Fruit fly (Drosophila melanogaster): Measurements from ENCODE around the gene Eip78C.
A peak's percentile ranks its signal among the peaks of the same experiment; 100 is the strongest.

The Eip78C gene

dm6 chr3L:21304400-21304799 lies 78.0 kb downstream of the Eip78C start, which contains the start of the genes CG11309 and CG7632 (continued):
- TF ChIP-seq CG5245 (GFP tag; optimal IDR thresholded peaks at IDR 0.05) (peak; percentile 98), CG13287 (GFP tag; IDR thresholded peaks at IDR 0.05; ENCODE audit: partially characterized antibody) (peak; percentile 73), CG10462 (GFP tag; optimal IDR thresholded peaks at IDR 0.05) (peak; percentile 98), h (optimal IDR thresholded peaks at IDR 0.05) (no peak), pita (GFP tag; optimal IDR thresholded peaks at IDR 0.05) (no peak), CG2202 (tag; optimal IDR thresholded peaks at IDR 0.05) (peak; percentile 100), ash1 (GFP tag; optimal IDR thresholded peaks at IDR 0.05) (peak; percentile 98), D (optimal IDR thresholded peaks at IDR 0.05) (no peak), D (GFP tag; optimal IDR thresholded peaks at IDR 0.05) (peak; percentile 99), Rfx (GFP tag; IDR thresholded peaks at IDR 0.05) (peak; percentile 98), CG14860 (GFP tag; IDR thresholded peaks at IDR 0.05; ENCODE audit: partially characterized antibody) (no peak), CG32772 (GFP tag; IDR thresholded peaks at IDR 0.05) (peak; percentile 93), CG1602 (GFP tag; optimal IDR thresholded peaks at IDR 0.05) (peak; percentile 98), CG31365 (tag; optimal IDR thresholded peaks at IDR 0.05) (peak; percentile 96), hbn (GFP tag; IDR thresholded peaks at IDR 0.05; ENCODE audit: partially characterized antibody) (peak; percentile 36; the same call in 1 of the 2 replicates), Pdp1 (GFP tag; optimal IDR thresholded peaks at IDR 0.05) (peak; percentile 98), ham (GFP tag; IDR thresholded peaks at IDR 0.05) (peak; percentile 86), CG10565 (GFP tag; optimal IDR thresholded peaks at IDR 0.05) (peak; percentile 97), Hr78 (GFP tag; optimal IDR thresholded peaks at IDR 0.05) (peak in 1 of 2 experiments; percentile 98), Atf6 (GFP tag; IDR thresholded peaks at IDR 0.05) (peak; percentile 99), Dfd (GFP tag; optimal IDR thresholded peaks at IDR 0.05) (no peak), maf-S (GFP tag; optimal IDR thresholded peaks at IDR 0.05) (peak; percentile 97), eyg (GFP tag; optimal IDR thresholded peaks at IDR 0.05) (peak; percentile 98), H2.0 (GFP tag; IDR thresholded peaks at IDR 0.05) (peak; percentile 97), cad (GFP tag; optimal IDR thresholded peaks at IDR 0.05) (no peak), Taf1 (GFP tag; IDR thresholded peaks at IDR 0.05) (peak; percentile 96), gfzf (GFP tag; optimal IDR thresholded peaks at IDR 0.05) (peak; percentile 40), CG2120 (GFP tag; optimal IDR thresholded peaks at IDR 0.05) (peak; percentile 99), HHEX (GFP tag; optimal IDR thresholded peaks at IDR 0.05) (peak; percentile 99), CG6175 (GFP tag; IDR thresholded peaks at IDR 0.05) (peak; percentile 93), CG34376 (GFP tag; optimal IDR thresholded peaks at IDR 0.05) (peak; percentile 100), CG31441 (GFP tag; IDR thresholded peaks at IDR 0.05) (peak; percentile 100), Fer3 (tag; optimal IDR thresholded peaks at IDR 0.05) (peak; percentile 100), CG7745 (tag; optimal IDR thresholded peaks at IDR 0.05) (peak; percentile 97), al (GFP tag; IDR thresholded peaks at IDR 0.05) (peak; percentile 93), ken (GFP tag; IDR thresholded peaks at IDR 0.05) (peak; percentile 97), yki (optimal IDR thresholded peaks at IDR 0.05) (peak; percentile 57), her (GFP tag; optimal IDR thresholded peaks at IDR 0.05) (peak; percentile 97), zen (tag; optimal IDR thresholded peaks at IDR 0.05) (peak; percentile 100), Hr51 (GFP tag; optimal IDR thresholded peaks at IDR 0.05) (peak; percentile 97 to 100), crol (GFP tag; IDR thresholded peaks at IDR 0.05) (peak; percentile 71), slp2 (GFP tag; optimal IDR thresholded peaks at IDR 0.05) (peak; percentile 98), fru (optimal IDR thresholded peaks at IDR 0.05) (no peak), CG6254 (GFP tag; optimal IDR thresholded peaks at IDR 0.05) (peak; percentile 98), HmgD (GFP tag; optimal IDR thresholded peaks at IDR 0.05) (peak; percentile 97), slbo (GFP tag; IDR thresholded peaks at IDR 0.05) (peak; percentile 94), chinmo (GFP tag; IDR thresholded peaks at IDR 0.05; ENCODE audit: partially characterized antibody) (no peak), CG18476 (GFP tag; optimal IDR thresholded peaks at IDR 0.05) (peak; percentile 98), CG1792 (GFP tag; optimal IDR thresholded peaks at IDR 0.05) (peak; percentile 97), CG9215 (GFP tag; IDR thresholded peaks at IDR 0.05) (peak; percentile 87), Dad (GFP tag; optimal IDR thresholded peaks at IDR 0.05) (peak; percentile 98), tio (GFP tag; optimal IDR thresholded peaks at IDR 0.05) (peak; percentile 94)

All from whole organism, embryonic.